Fruit fly (Drosophila melanogaster): Measurements from ENCODE around the gene CG12506.
A peak's percentile ranks its signal among the peaks of the same experiment; 100 is the strongest.

Gene CG12506

DNA sequence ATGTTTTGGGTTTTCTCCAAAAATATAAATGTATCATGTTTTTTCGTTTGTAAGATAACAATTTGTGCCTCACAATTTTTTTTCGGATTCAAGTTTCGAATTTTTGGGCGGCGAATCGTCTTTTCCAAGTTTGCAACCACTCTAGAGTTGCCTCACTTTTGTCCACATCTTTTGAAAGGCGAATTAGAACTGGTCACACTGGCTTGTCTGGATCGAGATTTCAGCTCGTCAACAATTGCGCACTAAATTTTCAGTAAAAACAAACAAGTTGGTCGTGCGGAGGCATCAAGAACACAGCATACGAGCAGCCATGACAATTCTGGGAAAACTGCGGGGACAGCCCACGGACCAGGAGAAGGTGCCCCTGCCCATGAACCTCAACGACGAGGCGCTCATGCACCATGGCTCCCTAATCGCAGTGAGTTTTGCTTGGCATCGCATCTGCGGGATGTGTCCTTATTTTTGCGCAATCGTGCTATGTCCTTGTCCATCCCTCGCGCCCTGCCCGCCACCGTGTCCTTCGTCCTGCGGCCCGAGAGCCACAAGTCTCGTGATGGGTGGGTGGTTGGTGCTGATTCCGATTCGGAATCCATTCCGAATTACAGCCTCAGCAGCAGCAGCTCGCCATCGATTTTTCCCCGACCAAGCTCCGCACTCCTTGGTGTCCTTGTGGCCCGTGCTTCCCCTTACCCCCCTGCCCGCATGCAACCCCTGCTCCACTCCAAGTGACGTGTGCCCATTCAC, 48.1 kb downstream of the CG12506 start, which contains the start of gene CG3662 (continued):
- TF ChIP-seq Opbp (GFP tag; IDR thresholded peaks at IDR 0.05; ENCODE audit: partially characterized antibody) (peak; percentile 64; the same call in 2 of the 3 replicates), pita (GFP tag; optimal IDR thresholded peaks at IDR 0.05) (peak; percentile 73), CG16779 (GFP tag; IDR thresholded peaks at IDR 0.05) (no peak), Asciz (GFP tag; optimal IDR thresholded peaks at IDR 0.05) (no peak), corto (GFP tag; optimal IDR thresholded peaks at IDR 0.05) (no peak), CoRest (tag; optimal IDR thresholded peaks at IDR 0.05) (peak; percentile 39), wek (GFP tag; optimal IDR thresholded peaks at IDR 0.05) (no peak), CG31365 (tag; optimal IDR thresholded peaks at IDR 0.05) (no peak), az2 (GFP tag; optimal IDR thresholded peaks at IDR 0.05) (no peak), CG12236 (GFP tag; optimal IDR thresholded peaks at IDR 0.05) (no peak), klu (GFP tag; IDR thresholded peaks at IDR 0.05) (no peak), Lhr (GFP tag; optimal IDR thresholded peaks at IDR 0.05) (peak; percentile 69), ERR (GFP tag; optimal IDR thresholded peaks at IDR 0.05) (no peak), Dll (GFP tag; IDR thresholded peaks at IDR 0.05; ENCODE audit: partially characterized antibody) (peak; percentile 49; the same call in 2 of the 4 replicates), seq (GFP tag; IDR thresholded peaks at IDR 0.05) (no peak), CG11398 (GFP tag; optimal IDR thresholded peaks at IDR 0.05) (no peak), cwo (GFP tag; optimal IDR thresholded peaks at IDR 0.05) (peak; percentile 67), crp (GFP tag; optimal IDR thresholded peaks at IDR 0.05) (no peak)

- TF ChIP-seq ssp (GFP tag; IDR thresholded peaks at IDR 0.05) (no peak), grau (tag; optimal IDR thresholded peaks at IDR 0.05) (no peak), Rx (GFP tag; IDR thresholded peaks at IDR 0.05) (no peak), Hr78 (GFP tag; optimal IDR thresholded peaks at IDR 0.05) (peak in 1 of 2 experiments; percentile 62), Hmr (GFP tag; optimal IDR thresholded peaks at IDR 0.05) (no peak), scrt (GFP tag; optimal IDR thresholded peaks at IDR 0.05) (no peak), Bgb (GFP tag; IDR thresholded peaks at IDR 0.05; ENCODE audit: partially characterized antibody) (no peak), CG8924 (tag; optimal IDR thresholded peaks at IDR 0.05) (no peak), CG42726 (GFP tag; IDR thresholded peaks at IDR 0.05; ENCODE audit: partially characterized antibody) (0 out of 2 replicates have a peak, but pooled peaks have one; percentile 48), CG10543 (GFP tag; optimal IDR thresholded peaks at IDR 0.05) (no peak)
Measured at dm6 chr2L:821986-822711, 48.8 kb downstream of the CG12506 start.
